Worm (Caenorhabditis elegans): ENCODE data around the gene kqt-2.

kqt-2 gene

DNA sequence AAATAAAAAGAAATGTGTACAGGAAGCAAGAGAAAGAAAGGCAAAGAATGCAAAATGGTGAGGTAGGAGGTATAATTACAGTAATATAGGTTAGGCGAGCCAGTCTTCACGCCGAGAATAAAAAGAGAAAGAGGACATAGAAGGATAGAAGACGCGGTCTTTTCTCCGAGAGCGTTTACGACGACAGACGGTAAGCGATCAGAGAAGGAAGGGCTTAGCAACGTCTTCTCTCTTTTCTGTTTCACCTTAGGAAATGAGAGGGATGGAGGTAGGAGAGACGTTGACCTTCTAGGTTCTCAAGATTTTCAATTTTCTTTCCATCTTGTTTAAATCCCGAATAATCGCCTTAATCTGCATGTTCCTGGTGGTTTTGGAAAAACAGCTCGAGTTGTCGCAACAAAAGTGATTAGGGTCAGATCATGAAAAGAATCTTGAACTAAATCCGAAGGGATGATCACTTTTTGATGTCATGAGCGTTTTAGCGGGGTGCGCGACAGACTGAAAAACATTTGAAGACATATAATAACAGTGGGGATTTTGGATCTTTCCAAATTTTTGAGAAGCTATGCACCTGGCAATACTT lies 24.9 kb upstream of the kqt-2 start, which contains the start of gene cutl-29:
cutl-29 (minus strand) TSS at position 51 of the 583 bp plus-strand sequence.
- no peak for TF ChIP-seq cog-1 (tag; optimal IDR thresholded peaks at IDR 0.05)
- no peak for TF ChIP-seq flt-1 (GFP tag; IDR thresholded peaks at IDR 0.05)
- no peak for TF ChIP-seq klf-2 (GFP tag; conservative IDR thresholded peaks at IDR 0.05)
- no peak for TF ChIP-seq ref-1 (GFP tag; conservative IDR thresholded peaks at IDR 0.05)
- no peak for TF ChIP-seq ztf-23 (GFP tag; IDR thresholded peaks at IDR 0.05)
- TF ChIP-seq ztf-29 (GFP tag; IDR thresholded peaks at IDR 0.05) = no peak

DNA sequence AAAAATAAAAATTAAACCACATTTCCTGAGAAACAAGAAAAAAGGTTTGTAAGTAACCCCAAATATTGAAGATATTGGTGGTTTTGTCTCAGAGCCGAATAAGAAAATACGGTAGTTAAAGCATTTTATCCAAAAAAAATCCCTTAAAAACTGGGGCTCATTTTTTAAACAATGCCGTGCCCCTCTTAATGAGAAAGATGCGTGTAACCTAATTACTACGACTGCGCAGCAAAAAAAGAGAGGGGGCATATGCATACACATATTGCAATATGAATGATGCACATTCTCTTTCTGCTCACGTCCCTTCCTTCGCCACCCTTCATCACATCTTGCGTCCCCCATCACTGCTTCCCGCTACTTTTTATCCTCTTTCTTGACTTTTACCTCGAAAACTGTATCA lies 21.9 kb upstream of the kqt-2 start:
- no peak for TF ChIP-seq cog-1 (tag; optimal IDR thresholded peaks at IDR 0.05)
- TF ChIP-seq klf-2 (GFP tag; conservative IDR thresholded peaks at IDR 0.05) = no peak
- TF ChIP-seq flt-1 (GFP tag; IDR thresholded peaks at IDR 0.05) = no peak
- no peak for TF ChIP-seq ztf-23 (GFP tag; IDR thresholded peaks at IDR 0.05)

DNA sequence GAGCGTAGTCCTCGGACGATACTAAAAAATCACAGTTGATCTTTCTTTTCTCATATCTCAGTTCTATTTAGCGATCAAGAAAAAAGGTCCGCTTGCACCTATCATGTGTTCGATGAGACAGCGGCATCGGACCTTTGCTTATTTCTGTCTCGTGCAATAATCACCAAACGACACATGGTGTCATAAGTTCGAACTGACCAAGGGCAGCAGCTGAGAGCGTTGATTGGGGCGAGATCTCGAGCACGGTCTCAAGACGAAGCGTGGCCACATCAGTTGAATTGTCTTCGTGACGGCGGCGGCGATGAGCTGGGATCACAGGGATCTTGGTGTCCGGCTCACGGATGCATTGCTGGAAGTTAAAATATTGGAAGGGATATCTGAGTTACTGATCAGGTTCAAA lies 16.6 kb upstream of the kqt-2 start:
- TF ChIP-seq T22C8.4 (GFP tag; IDR thresholded peaks at IDR 0.05) (no peak), cog-1 (tag; optimal IDR thresholded peaks at IDR 0.05) (no peak), tab-1 (GFP tag; IDR thresholded peaks at IDR 0.05) (no peak), ref-1 (GFP tag; conservative IDR thresholded peaks at IDR 0.05) (no peak), ztf-23 (GFP tag; IDR thresholded peaks at IDR 0.05) (no peak), flt-1 (GFP tag; IDR thresholded peaks at IDR 0.05) (no peak), ztf-29 (GFP tag; IDR thresholded peaks at IDR 0.05) (no peak), klf-2 (GFP tag; conservative IDR thresholded peaks at IDR 0.05) (no peak), med-1 (GFP tag; optimal IDR thresholded peaks at IDR 0.05; ENCODE audit: insufficient read depth) (no peak)

DNA sequence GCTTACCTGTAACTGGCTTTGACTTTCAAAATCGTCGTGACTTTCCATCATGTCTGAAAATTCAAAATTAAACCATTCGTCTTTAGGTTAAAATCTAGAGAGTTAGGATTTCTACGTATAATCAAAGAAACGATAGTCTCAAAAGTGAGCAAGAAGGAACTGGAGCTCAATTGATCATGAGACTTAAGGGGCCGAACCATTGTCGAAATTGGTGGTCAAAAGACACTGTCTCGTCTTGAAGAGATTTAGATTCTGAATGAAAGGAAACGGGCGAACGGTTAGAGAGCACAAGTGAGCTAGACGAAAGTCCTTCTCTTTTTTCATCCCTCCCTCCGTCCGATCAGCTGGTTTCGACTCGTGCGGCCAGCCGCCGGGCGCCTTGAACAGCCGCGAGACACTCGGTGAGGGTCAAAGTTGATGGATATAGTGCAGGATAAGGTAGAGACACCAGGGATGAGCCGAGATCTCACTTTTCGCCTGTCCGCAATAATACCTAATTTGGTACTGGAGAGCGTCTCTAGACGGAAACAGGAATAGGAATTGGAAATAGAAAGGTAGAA lies 15.0 kb upstream of the kqt-2 start, which contains the start of gene M60.7:
M60.7 (minus strand) TSS at position 51 of the 560 bp plus-strand sequence.
- no peak for TF ChIP-seq T22C8.4 (GFP tag; IDR thresholded peaks at IDR 0.05)
- TF ChIP-seq klf-2 (GFP tag; conservative IDR thresholded peaks at IDR 0.05) = no peak
- no peak for TF ChIP-seq ztf-23 (GFP tag; IDR thresholded peaks at IDR 0.05)
- TF ChIP-seq med-1 (GFP tag; optimal IDR thresholded peaks at IDR 0.05; ENCODE audit: insufficient read depth) = no peak
- no peak for TF ChIP-seq tab-1 (GFP tag; IDR thresholded peaks at IDR 0.05)
- TF ChIP-seq cog-1 (tag; optimal IDR thresholded peaks at IDR 0.05) = no peak
- no peak for TF ChIP-seq ztf-29 (GFP tag; IDR thresholded peaks at IDR 0.05)

DNA sequence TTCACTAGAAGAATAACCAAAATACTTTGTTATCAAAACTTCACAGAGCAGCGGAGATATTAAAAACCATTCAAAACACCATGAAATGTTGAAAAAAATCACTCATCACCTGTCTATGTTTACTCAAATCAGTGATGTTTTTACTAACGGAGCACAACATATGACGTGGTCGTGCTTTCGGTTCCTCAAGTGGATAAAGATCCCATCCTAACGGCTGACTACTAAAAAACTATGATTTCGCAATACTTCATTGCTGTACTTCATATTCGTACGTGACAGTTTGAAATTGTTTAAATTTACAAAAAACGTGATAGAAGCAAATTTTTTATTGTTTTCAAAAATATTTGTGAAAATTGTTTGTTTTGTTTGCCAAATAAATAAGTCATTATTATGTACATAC lies 11.5 kb upstream of the kqt-2 start:
- TF ChIP-seq cog-1 (tag; optimal IDR thresholded peaks at IDR 0.05) (no peak), ref-1 (GFP tag; conservative IDR thresholded peaks at IDR 0.05) (no peak), ztf-23 (GFP tag; IDR thresholded peaks at IDR 0.05) (no peak), tab-1 (GFP tag; IDR thresholded peaks at IDR 0.05) (no peak), klf-2 (GFP tag; conservative IDR thresholded peaks at IDR 0.05) (no peak), med-1 (GFP tag; optimal IDR thresholded peaks at IDR 0.05; ENCODE audit: insufficient read depth) (no peak)

DNA sequence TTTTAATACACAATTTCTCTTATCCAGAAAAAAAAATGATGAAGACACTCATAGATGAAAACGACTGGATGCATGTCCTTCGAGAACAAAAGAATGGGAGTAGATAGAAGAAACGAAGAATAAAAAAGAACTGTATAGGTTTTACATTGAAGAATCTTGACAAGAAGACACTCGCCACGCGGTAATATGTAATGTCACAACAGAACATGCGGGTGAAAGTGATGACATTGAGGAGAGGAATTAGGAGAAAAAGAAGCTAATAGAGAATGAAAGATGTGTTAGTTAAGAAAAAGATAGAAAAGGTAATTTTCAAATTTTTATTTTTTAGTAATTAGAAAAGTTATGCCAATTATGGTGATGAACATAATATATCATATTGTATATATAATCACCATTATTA lies 9.3 kb upstream of the kqt-2 start:
- TF ChIP-seq med-1 (GFP tag; optimal IDR thresholded peaks at IDR 0.05; ENCODE audit: insufficient read depth) (no peak), ztf-23 (GFP tag; IDR thresholded peaks at IDR 0.05) (no peak), klf-2 (GFP tag; conservative IDR thresholded peaks at IDR 0.05) (no peak), T22C8.4 (GFP tag; IDR thresholded peaks at IDR 0.05) (no peak), cog-1 (tag; optimal IDR thresholded peaks at IDR 0.05) (no peak), ref-1 (GFP tag; conservative IDR thresholded peaks at IDR 0.05) (no peak), tab-1 (GFP tag; IDR thresholded peaks at IDR 0.05) (no peak), flt-1 (GFP tag; IDR thresholded peaks at IDR 0.05) (no peak), ztf-29 (GFP tag; IDR thresholded peaks at IDR 0.05) (no peak)

DNA sequence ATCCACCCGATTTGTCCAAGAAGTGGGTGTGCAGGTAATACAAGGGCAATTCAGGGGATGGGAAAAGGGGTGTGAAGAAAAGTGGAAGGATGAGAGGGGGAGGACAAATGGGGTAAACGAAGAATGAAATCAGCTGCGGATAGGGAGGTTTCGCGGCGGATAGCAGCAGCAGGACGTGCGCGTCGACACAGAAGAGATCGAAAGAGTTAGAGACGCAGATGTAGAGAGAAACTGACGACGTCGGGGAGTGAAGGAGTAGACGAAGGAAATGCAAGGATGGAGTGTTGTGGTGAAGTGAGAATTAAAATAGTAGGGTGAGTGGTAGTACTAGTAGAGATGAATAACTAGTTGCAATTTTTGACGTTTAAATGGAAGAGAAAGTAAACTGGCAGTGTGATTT lies 6.1 kb upstream of the kqt-2 start, which contains the start of gene M60.6:
M60.6 (minus strand) TSS at position 166 of the 400 bp plus-strand sequence.
- TF ChIP-seq T22C8.4 (GFP tag; IDR thresholded peaks at IDR 0.05) (no peak), med-1 (GFP tag; optimal IDR thresholded peaks at IDR 0.05; ENCODE audit: insufficient read depth) (no peak), klf-2 (GFP tag; conservative IDR thresholded peaks at IDR 0.05) (no peak), cog-1 (tag; optimal IDR thresholded peaks at IDR 0.05) (no peak), flt-1 (GFP tag; IDR thresholded peaks at IDR 0.05) (no peak), ztf-29 (GFP tag; IDR thresholded peaks at IDR 0.05) (no peak), tab-1 (GFP tag; IDR thresholded peaks at IDR 0.05) (no peak), ztf-23 (GFP tag; IDR thresholded peaks at IDR 0.05) (no peak), ref-1 (GFP tag; conservative IDR thresholded peaks at IDR 0.05) (no peak)

DNA sequence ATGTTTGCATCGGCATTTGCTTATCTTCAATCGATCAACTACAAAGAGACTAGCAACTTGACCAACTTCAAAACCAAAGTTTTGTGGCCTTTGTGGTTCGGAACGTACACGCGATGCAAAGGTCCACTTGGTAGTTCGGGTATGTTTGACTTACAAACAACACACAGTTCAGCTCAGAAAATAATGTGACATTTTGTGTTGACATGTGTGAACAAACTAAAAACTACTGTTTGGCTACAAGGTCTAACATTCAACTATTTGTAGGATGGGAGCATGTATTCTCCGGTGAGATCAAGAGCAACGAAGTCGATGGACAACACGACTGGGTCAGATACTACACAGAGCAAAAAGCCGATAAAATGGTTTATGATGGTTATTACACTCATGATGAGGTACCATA lies 919 bp upstream of the kqt-2 start:
- TF ChIP-seq tab-1 (GFP tag; IDR thresholded peaks at IDR 0.05) (no peak), cog-1 (tag; optimal IDR thresholded peaks at IDR 0.05) (no peak), ztf-29 (GFP tag; IDR thresholded peaks at IDR 0.05) (no peak), med-1 (GFP tag; optimal IDR thresholded peaks at IDR 0.05; ENCODE audit: insufficient read depth) (no peak), T22C8.4 (GFP tag; IDR thresholded peaks at IDR 0.05) (no peak), ref-1 (GFP tag; conservative IDR thresholded peaks at IDR 0.05) (no peak), flt-1 (GFP tag; IDR thresholded peaks at IDR 0.05) (no peak), ztf-23 (GFP tag; IDR thresholded peaks at IDR 0.05) (no peak), klf-2 (GFP tag; conservative IDR thresholded peaks at IDR 0.05) (no peak)

DNA sequence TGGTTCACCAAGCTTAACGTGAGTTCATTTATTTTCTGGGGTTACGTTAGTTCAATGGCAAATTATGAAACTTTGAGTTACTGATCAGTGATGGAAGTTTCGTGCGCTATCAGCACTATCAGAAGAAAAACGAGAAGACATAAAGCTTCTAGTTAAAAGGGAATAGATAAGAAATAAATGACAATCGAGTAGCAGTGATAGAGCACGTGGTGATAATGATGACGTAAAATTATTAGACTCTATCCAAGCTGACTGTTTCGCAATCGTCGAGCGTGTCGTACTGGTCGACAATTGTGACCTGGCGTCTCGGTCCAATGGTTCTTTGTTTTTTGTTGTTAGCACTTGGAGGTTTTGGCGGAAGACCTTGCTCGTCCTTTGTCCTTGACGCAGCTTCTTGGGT lies 3.1 kb downstream of the kqt-2 start:
- TF ChIP-seq flt-1 (GFP tag; IDR thresholded peaks at IDR 0.05) (no peak), med-1 (GFP tag; optimal IDR thresholded peaks at IDR 0.05; ENCODE audit: insufficient read depth) (no peak), T22C8.4 (GFP tag; IDR thresholded peaks at IDR 0.05) (no peak), tab-1 (GFP tag; IDR thresholded peaks at IDR 0.05) (no peak), ref-1 (GFP tag; conservative IDR thresholded peaks at IDR 0.05) (no peak), ztf-29 (GFP tag; IDR thresholded peaks at IDR 0.05) (no peak), ztf-23 (GFP tag; IDR thresholded peaks at IDR 0.05) (no peak), klf-2 (GFP tag; conservative IDR thresholded peaks at IDR 0.05) (no peak), cog-1 (tag; optimal IDR thresholded peaks at IDR 0.05) (no peak)

DNA sequence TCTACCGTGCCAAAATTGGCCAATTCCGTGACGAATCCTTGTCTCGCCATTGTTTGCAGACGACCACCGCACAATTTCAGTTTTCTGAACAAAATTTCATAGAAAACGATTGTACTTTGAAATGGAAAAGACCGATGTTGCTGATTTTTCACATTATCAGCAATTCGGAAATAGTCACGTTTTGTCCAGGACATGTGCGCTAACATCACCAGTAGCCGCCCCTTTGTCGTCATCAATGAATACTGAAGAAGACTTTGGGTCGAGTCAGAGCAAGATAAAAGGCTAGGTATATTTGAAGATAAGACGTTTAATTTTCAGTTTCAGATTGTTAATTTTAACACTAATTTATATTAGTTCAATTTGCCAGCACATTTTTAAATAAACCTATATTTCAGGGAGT lies 4.3 kb downstream of the kqt-2 start, which contains the start of gene endu-2:
endu-2 (plus strand) TSS at position 396 of the 400 bp plus-strand sequence.
- TF ChIP-seq klf-2 (GFP tag; conservative IDR thresholded peaks at IDR 0.05) = no peak
- TF ChIP-seq ztf-23 (GFP tag; IDR thresholded peaks at IDR 0.05) = no peak
- TF ChIP-seq tab-1 (GFP tag; IDR thresholded peaks at IDR 0.05) = no peak
- no peak for TF ChIP-seq med-1 (GFP tag; optimal IDR thresholded peaks at IDR 0.05; ENCODE audit: insufficient read depth)

Measured in whole organism, midembryonic.